Fruit fly (Drosophila melanogaster) whole organism, embryonic: Measurements from ENCODE around the gene CG34176.

ENCODE experiments used
- Adf1 ChIP-seq: fragments of 200-800 bp; sonication (Bioruptor generic); IDR thresholded peaks from 2 replicates; pipeline ENCODE4 v1.3.6; 2022; ENCODE audit warnings: missing biosample characterization, missing genetic modification characterization
- CG10366 ChIP-seq: fragments of 200-800 bp; sonication (Bioruptor generic); IDR thresholded peaks from 2 replicates; pipeline ENCODE4 v1.3.6; 2022; ENCODE audit warnings: missing biosample characterization, missing genetic modification characterization
- CG10462 ChIP-seq: fragments of 200-800 bp; sonication (Bioruptor generic); optimal IDR thresholded peaks from 2 replicates; lab custom pipeline; 2016; ENCODE audit warnings: missing biosample characterization, missing genetic modification characterization
- CG11093 ChIP-seq: fragments of 200-800 bp; sonication (Bioruptor generic); IDR thresholded peaks from 3 replicates; pipeline ENCODE4 v1.3.6; 2022; ENCODE audit warnings: missing biosample characterization, missing genetic modification characterization
- CG12104 ChIP-seq: fragments of 200-800 bp; sonication (Bioruptor generic); optimal IDR thresholded peaks from 3 replicates; lab custom pipeline; 2016; ENCODE audit warnings: missing biosample characterization, missing genetic modification characterization
- CG12769 ChIP-seq: fragments of 200-800 bp; sonication (Bioruptor generic); optimal IDR thresholded peaks from 2 replicates; lab custom pipeline; 2019; ENCODE audit warnings: missing biosample characterization, mild to moderate bottlenecking, missing genetic modification characterization, moderate library complexity
- CG13123 ChIP-seq: fragments of 200-800 bp; sonication (Bioruptor generic); optimal IDR thresholded peaks from 2 replicates; lab custom pipeline; 2016; ENCODE audit warnings: missing biosample characterization, missing genetic modification characterization
- CG15696 ChIP-seq: fragments of 200-800 bp; sonication (Bioruptor generic); optimal IDR thresholded peaks from 2 replicates; lab custom pipeline; 2019; ENCODE audit warnings: missing biosample characterization, mild to moderate bottlenecking, missing genetic modification characterization, moderate library complexity
- CG1602 ChIP-seq: fragments of 200-800 bp; sonication (Bioruptor generic); optimal IDR thresholded peaks from 3 replicates; lab custom pipeline; 2016; ENCODE audit warnings: missing biosample characterization, missing genetic modification characterization
- CG17361 ChIP-seq: fragments of 200-800 bp; sonication (Bioruptor generic); IDR thresholded peaks from 3 replicates; pipeline ENCODE4 v1.3.6; 2022; ENCODE audit warnings: missing biosample characterization, missing genetic modification characterization
- CG17612 ChIP-seq: fragments of 200-800 bp; sonication (Bioruptor generic); IDR thresholded peaks from 2 replicates; pipeline ENCODE4 v1.3.6; 2022; ENCODE audit warnings: missing biosample characterization, missing genetic modification characterization
- CG2202 ChIP-seq: fragments of 200-800 bp; sonication (Bioruptor generic); optimal IDR thresholded peaks from 2 replicates; lab custom pipeline; 2018; ENCODE audit warnings: missing biosample characterization, mild to moderate bottlenecking, missing genetic modification characterization
- CG30403 ChIP-seq: fragments of 200-800 bp; sonication (Bioruptor generic); optimal IDR thresholded peaks from 3 replicates; lab custom pipeline; 2016; ENCODE audit warnings: missing biosample characterization, missing genetic modification characterization
- CG32767 ChIP-seq: fragments of 200-800 bp; sonication (Bioruptor generic); IDR thresholded peaks from 2 replicates; pipeline ENCODE4 v1.3.6; 2022; ENCODE audit warnings: missing biosample characterization, missing genetic modification characterization
- CG33557 ChIP-seq: fragments of 200-800 bp; sonication (Bioruptor generic); optimal IDR thresholded peaks from 2 replicates; lab custom pipeline; 2019; ENCODE audit warnings: missing biosample characterization, mild to moderate bottlenecking, missing genetic modification characterization, moderate library complexity
- CG4730 ChIP-seq: fragments of 200-800 bp; sonication (Bioruptor generic); IDR thresholded peaks from 2 replicates; pipeline ENCODE4 v1.3.6; 2022; ENCODE audit warnings: missing biosample characterization, missing genetic modification characterization
- CG5953 ChIP-seq: fragments of 200-800 bp; sonication (Bioruptor generic); IDR thresholded peaks from 2 replicates; pipeline ENCODE4 v1.3.6; 2022; ENCODE audit warnings: missing biosample characterization, missing genetic modification characterization
- CG6654 ChIP-seq: fragments of 200-800 bp; sonication (Bioruptor generic); optimal IDR thresholded peaks from 2 replicates; lab custom pipeline; 2017; ENCODE audit warnings: missing biosample characterization, mild to moderate bottlenecking, missing genetic modification characterization
- CG6791 ChIP-seq: fragments of 200-800 bp; sonication (Bioruptor generic); IDR thresholded peaks from 3 replicates; pipeline ENCODE4 v1.3.6; 2022; ENCODE audit warnings: missing biosample characterization, missing genetic modification characterization; ENCODE audit not compliant: partially characterized antibody
- CG8359 ChIP-seq: fragments of 200-800 bp; sonication (Bioruptor generic); optimal IDR thresholded peaks from 2 replicates; lab custom pipeline; 2017; ENCODE audit warnings: missing biosample characterization, mild to moderate bottlenecking, missing genetic modification characterization, borderline replicate concordance
- CoRest ChIP-seq: fragments of 200-800 bp; sonication (Bioruptor generic); optimal IDR thresholded peaks from 3 replicates; lab custom pipeline; 2018; ENCODE audit warnings: missing biosample characterization, mild to moderate bottlenecking, missing genetic modification characterization, moderate library complexity
- Dll ChIP-seq: fragments of 200-800 bp; sonication (Bioruptor generic); IDR thresholded peaks from 4 replicates; pipeline ENCODE4 v1.3.6; 2022; ENCODE audit warnings: missing biosample characterization, missing genetic modification characterization; ENCODE audit not compliant: partially characterized antibody
- Eip74EF ChIP-seq, 2 experiments: fragments of 200-800 bp in 1 of 2; fragments of >200 bp in 1 of 2; sonication (Bioruptor generic) in 1 of 2; optimal IDR thresholded peaks; 2 replicates each; lab custom pipeline; 2017 to 2019; ENCODE audit warnings: missing biosample characterization in 2 of 2, missing genetic modification characterization in 2 of 2, mild to moderate bottlenecking in 1 of 2, moderate library complexity in 1 of 2
- Fer2 ChIP-seq: fragments of 200-800 bp; sonication (Bioruptor generic); optimal IDR thresholded peaks from 2 replicates; lab custom pipeline; 2018; ENCODE audit warnings: missing biosample characterization, mild to moderate bottlenecking, missing genetic modification characterization, moderate library complexity
- HLH4C ChIP-seq: fragments of 200-800 bp; sonication (Bioruptor generic); IDR thresholded peaks from 3 replicates; pipeline ENCODE4 v1.3.6; 2022; ENCODE audit warnings: missing biosample characterization, missing genetic modification characterization; ENCODE audit not compliant: partially characterized antibody
- MESR4 ChIP-seq: fragments of 200-800 bp; sonication (Bioruptor generic); optimal IDR thresholded peaks from 2 replicates; lab custom pipeline; 2018; ENCODE audit warnings: missing biosample characterization, mild to moderate bottlenecking, missing genetic modification characterization, moderate library complexity
- Mrtf ChIP-seq: fragments of 200-800 bp; sonication (Bioruptor generic); IDR thresholded peaks from 3 replicates; pipeline ENCODE4 v1.3.6; 2022; ENCODE audit warnings: missing biosample characterization, missing genetic modification characterization
- Nf-YA ChIP-seq: fragments of 200-800 bp; sonication (Bioruptor generic); IDR thresholded peaks from 2 replicates; pipeline ENCODE4 v1.3.6; 2022; ENCODE audit warnings: missing biosample characterization, missing genetic modification characterization
- PHDP ChIP-seq: fragments of 200-800 bp; sonication (Bioruptor generic); optimal IDR thresholded peaks from 3 replicates; lab custom pipeline; 2018; ENCODE audit warnings: missing biosample characterization, mild to moderate bottlenecking, missing genetic modification characterization, moderate library complexity
- Rx ChIP-seq: fragments of 200-800 bp; sonication (Bioruptor generic); IDR thresholded peaks from 2 replicates; pipeline ENCODE4 v1.3.6; 2022; ENCODE audit warnings: missing biosample characterization, missing genetic modification characterization
- Sry-β ChIP-seq: fragments of 200-800 bp; sonication (Bioruptor generic); optimal IDR thresholded peaks from 2 replicates; lab custom pipeline; 2018; ENCODE audit warnings: missing biosample characterization, mild to moderate bottlenecking, missing genetic modification characterization, moderate library complexity
- YL-1 ChIP-seq: fragments of 200-800 bp; sonication (Bioruptor generic); optimal IDR thresholded peaks from 3 replicates; lab custom pipeline; 2017; ENCODE audit warnings: missing biosample characterization, mild to moderate bottlenecking, missing genetic modification characterization
- bowl ChIP-seq: fragments of 200-800 bp; sonication (Bioruptor generic); IDR thresholded peaks from 2 replicates; pipeline ENCODE4 v1.3.6; 2022; ENCODE audit warnings: missing biosample characterization, missing genetic modification characterization
- chif ChIP-seq, 2 experiments: fragments of 200-800 bp; sonication (Bioruptor generic); optimal IDR thresholded peaks; 3 replicates each; lab custom pipeline; 2016; ENCODE audit warnings: missing biosample characterization in 2 of 2, missing genetic modification characterization in 2 of 2
- corto ChIP-seq: fragments of 200-800 bp; sonication (Bioruptor generic); optimal IDR thresholded peaks from 2 replicates; lab custom pipeline; 2016; ENCODE audit warnings: missing biosample characterization, mild to moderate bottlenecking, missing genetic modification characterization, moderate library complexity
- dan ChIP-seq: fragments of 200-800 bp; sonication (Bioruptor generic); IDR thresholded peaks from 2 replicates; pipeline ENCODE4 v1.3.6; 2022; ENCODE audit warnings: missing biosample characterization, missing genetic modification characterization
- ewg ChIP-seq: fragments of 200-800 bp; sonication (Bioruptor generic); optimal IDR thresholded peaks from 3 replicates; lab custom pipeline; 2017; ENCODE audit warnings: mild to moderate bottlenecking, missing biosample characterization, missing genetic modification reagents, missing genetic modification characterization
- eyg ChIP-seq: fragments of 200-800 bp; sonication (Bioruptor generic); optimal IDR thresholded peaks from 3 replicates; lab custom pipeline; 2016; ENCODE audit warnings: missing biosample characterization, missing genetic modification characterization
- fu2 ChIP-seq: fragments of 200-800 bp; sonication (Bioruptor generic); optimal IDR thresholded peaks from 2 replicates; lab custom pipeline; 2016; ENCODE audit warnings: missing biosample characterization, missing genetic modification characterization
- klu ChIP-seq: fragments of 200-800 bp; sonication (Bioruptor generic); IDR thresholded peaks from 2 replicates; pipeline ENCODE4 v1.3.6; 2022; ENCODE audit warnings: missing biosample characterization, missing genetic modification characterization
- lab ChIP-seq: fragments of 200-800 bp; sonication (Bioruptor generic); optimal IDR thresholded peaks from 3 replicates; lab custom pipeline; 2017; ENCODE audit warnings: missing biosample characterization, missing genetic modification characterization, mild to moderate bottlenecking, moderate library complexity, missing genetic modification reagents
- phol ChIP-seq: fragments of 200-800 bp; sonication (Bioruptor generic); optimal IDR thresholded peaks from 3 replicates; lab custom pipeline; 2018; ENCODE audit warnings: missing biosample characterization, mild to moderate bottlenecking, missing genetic modification characterization, moderate library complexity
- sens-2 ChIP-seq: fragments of 200-800 bp; sonication (Bioruptor generic); IDR thresholded peaks from 2 replicates; pipeline ENCODE4 v1.3.6; 2022; ENCODE audit warnings: missing biosample characterization, missing genetic modification characterization
- sqz ChIP-seq: fragments of 200-800 bp; sonication (Bioruptor generic); optimal IDR thresholded peaks from 3 replicates; lab custom pipeline; 2018; ENCODE audit warnings: missing biosample characterization, mild to moderate bottlenecking, missing genetic modification characterization
- tin ChIP-seq: fragments of 200-800 bp; sonication (Bioruptor generic); optimal IDR thresholded peaks from 3 replicates; lab custom pipeline; 2016; ENCODE audit warnings: missing biosample characterization, missing genetic modification characterization
- tup ChIP-seq: fragments of 200-800 bp; sonication (Bioruptor generic); optimal IDR thresholded peaks from 2 replicates; lab custom pipeline; 2016; ENCODE audit warnings: missing biosample characterization, mild to moderate bottlenecking, missing genetic modification characterization, moderate library complexity
- unc-4 ChIP-seq: fragments of 200-800 bp; sonication (Bioruptor generic); IDR thresholded peaks from 2 replicates; pipeline ENCODE4 v1.3.6; 2022; ENCODE audit warnings: missing biosample characterization, missing genetic modification characterization; ENCODE audit not compliant: partially characterized antibody
- usp ChIP-seq: fragments of >200 bp; optimal IDR thresholded peaks from 2 replicates; lab custom pipeline; 2017; ENCODE audit warnings: missing biosample characterization, missing genetic modification characterization
- z ChIP-seq: fragments of 200-800 bp; sonication (Bioruptor generic); IDR thresholded peaks from 3 replicates; pipeline ENCODE4 v1.3.6; 2022; ENCODE audit warnings: missing biosample characterization, missing genetic modification characterization

The CG34176 gene

dm6 chr2L:4053421-4054091, 49.7 kb downstream of the CG34176 start:
- TF ChIP-seq CG12769 (tag; lab: Kevin White, UChicago) (no peak), CG10462 (peak; percentile 44), CG30403 (GFP tag; lab: Kevin White, UChicago) (peak; percentile 72), Sry-β (peak; percentile 6), MESR4 (GFP tag; lab: Kevin White, UChicago) (no peak), CG12104 (GFP tag; lab: Kevin White, UChicago) (peak; percentile 60), ewg (GFP tag; lab: Kevin White, UChicago) (peak; percentile 67), CG10366 (GFP tag; lab: Robert Waterston, UW) (peak; percentile 51), klu (GFP tag; lab: Robert Waterston, UW) (no peak; the same call in 1 of the 2 replicates), sqz (GFP tag; lab: Kevin White, UChicago) (peak; percentile 52), chif (GFP tag; optimal IDR thresholded peaks at IDR 0.05; lab: Kevin White, UChicago) (peak; percentile 44 to 47), CG33557 (GFP tag; lab: Kevin White, UChicago) (peak; percentile 87), CG2202 (tag; lab: Kevin White, UChicago) (peak; percentile 79), Rx (GFP tag; lab: Robert Waterston, UW) (no peak), CG15696 (tag; lab: Kevin White, UChicago) (peak; percentile 66), CG5953 (GFP tag; lab: Robert Waterston, UW) (no peak), lab (GFP tag; lab: Kevin White, UChicago) (peak; percentile 54), PHDP (peak; percentile 84), Fer2 (peak; percentile 12), eyg (GFP tag; lab: Kevin White, UChicago) (no peak), tup (no peak), CG17361 (GFP tag; lab: Robert Waterston, UW) (peak; percentile 75), Adf1 (GFP tag; lab: Robert Waterston, UW) (no peak), tin (GFP tag; lab: Kevin White, UChicago) (peak; percentile 58), Nf-YA (peak; percentile 34; the same call in 1 of the 2 replicates), usp (GFP tag; lab: Kevin White, UChicago) (no peak), CG32767 (peak; percentile 61; the same call in 1 of the 2 replicates), Eip74EF (GFP tag; optimal IDR thresholded peaks at IDR 0.05; lab: Kevin White, UChicago) (peak in 1 of 2 experiments; percentile 69), YL-1 (GFP tag; lab: Kevin White, UChicago) (peak; percentile 13), CG1602 (peak; percentile 70), CG4730 (peak; percentile 56; the same call in 1 of the 2 replicates), Mrtf (GFP tag; lab: Robert Waterston, UW) (no peak; the same call in 2 of the 3 replicates), CG8359 (peak; percentile 43), bowl (no peak), CG17612 (GFP tag; lab: Robert Waterston, UW) (no peak), Dll (GFP tag; lab: Robert Waterston, UW) (no peak), CG6654 (GFP tag; lab: Kevin White, UChicago) (no peak), fu2 (GFP tag; lab: Kevin White, UChicago) (no peak), CG6791 (GFP tag; lab: Robert Waterston, UW) (no peak), CoRest (tag; lab: Kevin White, UChicago) (peak; percentile 74), sens-2 (GFP tag; lab: Robert Waterston, UW) (no peak), HLH4C (GFP tag; lab: Robert Waterston, UW) (no peak), CG13123 (no peak), CG11093 (GFP tag; lab: Robert Waterston, UW) (0 out of 3 replicates have a peak, but pooled peaks have one; percentile 23), corto (GFP tag; lab: Kevin White, UChicago) (no peak), z (GFP tag; lab: Robert Waterston, UW) (no peak), phol (tag; lab: Kevin White, UChicago) (peak; percentile 82), dan (GFP tag; lab: Robert Waterston, UW) (no peak), unc-4 (GFP tag; lab: Robert Waterston, UW) (no peak)
